Worm (Caenorhabditis elegans): ENCODE data around the gene F55C9.3.

ce11 chrV:19311391-19311790, 23.4 kb upstream of the F55C9.3 start, which contains the start of gene C43D7.8:
- no peak for TF ChIP-seq flt-1 (GFP tag; IDR thresholded peaks at IDR 0.05)
- no peak for TF ChIP-seq ceh-36 (tag; optimal IDR thresholded peaks at IDR 0.05)
- no peak for TF ChIP-seq ama-1 (optimal IDR thresholded peaks at IDR 0.05)
- no peak for TF ChIP-seq ceh-13 (GFP tag; optimal IDR thresholded peaks at IDR 0.05)
- no peak for TF ChIP-seq aly-1 (tag; optimal IDR thresholded peaks at IDR 0.05)
- no peak for TF ChIP-seq tbx-37 (GFP tag; conservative IDR thresholded peaks at IDR 0.05)
- no peak for TF ChIP-seq hnd-1 (tag; optimal IDR thresholded peaks at IDR 0.05)
- no peak for TF ChIP-seq sea-1 (GFP tag; conservative IDR thresholded peaks at IDR 0.05)
- TF ChIP-seq tra-4 (tag; optimal IDR thresholded peaks at IDR 0.05), result no peak

All from whole organism, early embryonic.